Worm (Caenorhabditis elegans): Measurements from ENCODE around the gene fbxa-120.
A peak's percentile ranks its signal among the peaks of the same experiment; 100 is the strongest.
"Not testable (repeated sequence)": the region's sequence is repeated elsewhere in the genome, so short reads cannot be mapped to it uniquely, and the experiment has no call there.

Gene fbxa-120

ce11 chrX:17297408-17297807 lies 5.1 kb upstream of the fbxa-120 start:
- TF ChIP-seq hlh-6 (tag; optimal IDR thresholded peaks at IDR 0.05): no peak
- no peak for TF ChIP-seq unc-86 (tag; optimal IDR thresholded peaks at IDR 0.05)
- TF ChIP-seq fkh-6 (tag; optimal IDR thresholded peaks at IDR 0.05): no peak
- no peak for TF ChIP-seq sox-4 (tag; optimal IDR thresholded peaks at IDR 0.05)
- no peak for TF ChIP-seq madf-2 (tag; optimal IDR thresholded peaks at IDR 0.05)
- TF ChIP-seq rnt-1 (tag; optimal IDR thresholded peaks at IDR 0.05): no peak

ce11 chrX:17300735-17301134 lies 1.8 kb upstream of the fbxa-120 start:
- TF ChIP-seq zip-5 (tag; optimal IDR thresholded peaks at IDR 0.05) (no peak), elt-2 (tag; optimal IDR thresholded peaks at IDR 0.05) (peak; percentile 68)

- TF ChIP-seq lim-6 (tag; optimal IDR thresholded peaks at IDR 0.05): no peak
- no peak for TF ChIP-seq C08G9.2 (tag; optimal IDR thresholded peaks at IDR 0.05)
- no peak for TF ChIP-seq ceh-22 (tag; optimal IDR thresholded peaks at IDR 0.05)
- TF ChIP-seq ceh-34 (tag; optimal IDR thresholded peaks at IDR 0.05): no peak
- no peak for TF ChIP-seq eyg-1 (tag; optimal IDR thresholded peaks at IDR 0.05)
- no peak for TF ChIP-seq ceh-30 (tag; optimal IDR thresholded peaks at IDR 0.05)
- TF ChIP-seq elt-2 (tag; optimal IDR thresholded peaks at IDR 0.05): no peak
- no peak for TF ChIP-seq pha-4 (tag; optimal IDR thresholded peaks at IDR 0.05)
- TF ChIP-seq mec-3 (tag; optimal IDR thresholded peaks at IDR 0.05; ENCODE audit: borderline replicate concordance): no peak
- TF ChIP-seq K02D7.2 (tag; optimal IDR thresholded peaks at IDR 0.05): no peak
- TF ChIP-seq fkh-6 (tag; optimal IDR thresholded peaks at IDR 0.05): no peak
- TF ChIP-seq sox-2 (GFP tag; IDR thresholded peaks at IDR 0.05): no peak
- no peak for TF ChIP-seq ceh-19 (GFP tag; optimal IDR thresholded peaks at IDR 0.05)
- TF ChIP-seq elt-4 (tag; optimal IDR thresholded peaks at IDR 0.05): no peak
- TF ChIP-seq pag-3 (tag; optimal IDR thresholded peaks at IDR 0.05; ENCODE audit: borderline replicate concordance): no peak
- no peak for TF ChIP-seq lin-11 (tag; optimal IDR thresholded peaks at IDR 0.05)
- no peak for TF ChIP-seq fax-1 (tag; optimal IDR thresholded peaks at IDR 0.05)
- TF ChIP-seq nfya-1 (tag; optimal IDR thresholded peaks at IDR 0.05): no peak
- no peak for TF ChIP-seq ztf-16 (tag; optimal IDR thresholded peaks at IDR 0.05)
Observed at ce11 chrX:17301900-17302299, 619 bp upstream of the fbxa-120 start, which contains the start of gene C33E10.10. Gene C33E10.10 (minus strand): TSS chrX:17302000.

- not testable (repeated sequence) for TF ChIP-seq Y22D7AL.16 (tag; optimal IDR thresholded peaks at IDR 0.05); ceh-9 (tag; optimal IDR thresholded peaks at IDR 0.05); hlh-13 (GFP tag; optimal IDR thresholded peaks at IDR 0.05)
Observed at ce11 chrX:17304920-17305319, 2.4 kb downstream of the fbxa-120 start, which contains the start of gene C33E10.1. Gene C33E10.1 (plus strand): TSS chrX:17305220.

- TF ChIP-seq sdc-2, ceh-30, C08G9.2 (tag; optimal IDR thresholded peaks at IDR 0.05): not testable (repeated sequence)
Observed at ce11 chrX:17310730-17311312, 8.3 kb downstream of the fbxa-120 start, which contains the start of gene C53C11.4. Gene C53C11.4 (plus strand): TSS chrX:17310908.

ce11 chrX:17314948-17315347 lies 12.4 kb downstream of the fbxa-120 start:
- TF ChIP-seq gmeb-2 (tag; optimal IDR thresholded peaks at IDR 0.05) (no peak), pha-4 (tag; optimal IDR thresholded peaks at IDR 0.05) (no peak), fax-1 (tag; optimal IDR thresholded peaks at IDR 0.05) (peak; percentile 35), hlh-13 (GFP tag; optimal IDR thresholded peaks at IDR 0.05) (no peak), T23F11.4 (GFP tag; optimal IDR thresholded peaks at IDR 0.05) (peak; percentile 29), ceh-18 (tag; optimal IDR thresholded peaks at IDR 0.05) (peak; percentile 63), pag-3 (tag; optimal IDR thresholded peaks at IDR 0.05; ENCODE audit: borderline replicate concordance) (no peak), unc-42 (tag; optimal IDR thresholded peaks at IDR 0.05) (peak; percentile 88), hlh-15 (tag; optimal IDR thresholded peaks at IDR 0.05) (no peak), che-1 (tag; optimal IDR thresholded peaks at IDR 0.05) (peak; percentile 11), lim-6 (tag; optimal IDR thresholded peaks at IDR 0.05) (no peak), sox-4 (tag; optimal IDR thresholded peaks at IDR 0.05) (peak; percentile 5), ceh-14 (tag; optimal IDR thresholded peaks at IDR 0.05) (peak; percentile 36), unc-86 (tag; optimal IDR thresholded peaks at IDR 0.05) (peak; percentile 17), sdc-2 (tag; optimal IDR thresholded peaks at IDR 0.05) (peak; percentile 68), zip-5 (tag; optimal IDR thresholded peaks at IDR 0.05) (no peak), hlh-6 (tag; optimal IDR thresholded peaks at IDR 0.05) (peak; percentile 73), pqm-1 (tag; optimal IDR thresholded peaks at IDR 0.05) (no peak), hlh-8 (tag; optimal IDR thresholded peaks at IDR 0.05) (peak; percentile 13), ceh-48 (tag; optimal IDR thresholded peaks at IDR 0.05) (peak; percentile 17), ceh-24 (tag; optimal IDR thresholded peaks at IDR 0.05) (no peak), ahr-1 (tag; optimal IDR thresholded peaks at IDR 0.05) (peak; percentile 8), ref-2 (tag; optimal IDR thresholded peaks at IDR 0.05) (peak; percentile 66)

All from whole organism, late embryonic.